Fruit fly (Drosophila melanogaster) whole organism, wandering third instar larva: ENCODE results near the gene CG13722.

Source experiments
- Dif ChIP-seq: fragments of 200-275, 200-300 bp; sonication (Bioruptor generic); optimal IDR thresholded peaks from 2 replicates; lab custom pipeline; 2018; ENCODE audit warnings: missing biosample characterization, missing genetic modification characterization; ENCODE audit not compliant: partially characterized antibody
- Hr83 ChIP-seq: fragments of 200-300 bp; sonication (Bioruptor generic); optimal IDR thresholded peaks from 2 replicates; lab custom pipeline; 2016; ENCODE audit warnings: missing biosample characterization, mild to moderate bottlenecking, missing genetic modification characterization, moderate library complexity; ENCODE audit not compliant: poor library complexity, severe bottlenecking
- Myc ChIP-seq: fragments of >200 bp; optimal IDR thresholded peaks from 2 replicates; lab custom pipeline; 2017
- OdsH ChIP-seq: fragments of 200-800 bp; sonication (Bioruptor generic); optimal IDR thresholded peaks from 2 replicates; lab custom pipeline; 2016; ENCODE audit warnings: missing biosample characterization, mild to moderate bottlenecking, missing genetic modification characterization
- br ChIP-seq: fragments of 200-800 bp; sonication (Bioruptor generic); optimal IDR thresholded peaks from 2 replicates; lab custom pipeline; 2016; ENCODE audit warnings: missing biosample characterization, missing genetic modification characterization
- dl ChIP-seq, 2 experiments: fragments of 175-275, 200-275 bp in 1 of 2; fragments of 200-275 bp in 1 of 2; sonication (Bioruptor generic); optimal IDR thresholded peaks; lab custom pipeline; 2018; ENCODE audit warnings: mild to moderate bottlenecking in 2 of 2, missing biosample characterization in 2 of 2, missing genetic modification characterization in 2 of 2, moderate library complexity in 2 of 2; ENCODE audit not compliant: partially characterized antibody in 2 of 2, insufficient read depth in 1 of 2
- dmrt93B ChIP-seq: fragments of 200-800 bp; sonication (Bioruptor generic); optimal IDR thresholded peaks from 2 replicates; lab custom pipeline; 2018; ENCODE audit warnings: missing biosample characterization, mild to moderate bottlenecking, missing genetic modification characterization
- ey ChIP-seq: fragments of 200-800 bp; sonication (Bioruptor generic); optimal IDR thresholded peaks from 2 replicates; lab custom pipeline; 2016; ENCODE audit warnings: missing biosample characterization, missing genetic modification characterization
- sv ChIP-seq: fragments of 200-800 bp; sonication (Bioruptor generic); optimal IDR thresholded peaks from 3 replicates; lab custom pipeline; 2016; ENCODE audit warnings: missing biosample characterization, missing genetic modification characterization
- usp ChIP-seq: fragments of >200 bp; optimal IDR thresholded peaks from 2 replicates; lab custom pipeline; 2017; ENCODE audit warnings: missing biosample characterization, missing genetic modification characterization

DNA sequence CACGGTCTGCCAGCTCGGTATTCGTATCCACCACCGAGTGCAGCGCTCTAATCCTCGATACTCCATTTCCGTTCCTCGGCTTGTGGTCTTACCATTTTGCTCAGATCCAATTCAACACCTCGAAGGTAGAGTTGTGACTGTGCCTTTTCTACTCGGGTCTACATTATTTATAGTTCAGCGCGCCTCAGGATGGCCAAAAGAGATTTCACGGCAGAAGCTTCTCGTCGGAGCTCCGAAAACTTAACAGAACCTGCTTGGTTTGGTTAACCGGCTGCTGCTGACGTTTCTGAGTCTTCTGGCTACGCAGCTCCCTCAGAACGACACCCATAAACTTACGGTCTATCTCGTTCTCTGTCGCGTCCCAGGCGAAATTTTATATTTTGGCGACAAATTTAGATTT, 24.2 kb downstream of the CG13722 start, which contains the start of gene CG32241:
- TF ChIP-seq Dif (GFP tag; lab: Kevin White, UChicago) (no peak), dmrt93B (GFP tag; lab: Kevin White, UChicago) (no peak), ey (no peak), dl (GFP tag; optimal IDR thresholded peaks at IDR 0.05; lab: Kevin White, UChicago; ENCODE audit: insufficient read depth in 1 of 2, partially characterized antibody in 2 of 2) (no peak), br (no peak), Hr83 (GFP tag; lab: Kevin White, UChicago) (no peak), OdsH (GFP tag; lab: Kevin White, UChicago) (no peak), usp (GFP tag; lab: Kevin White, UChicago) (no peak), Myc (lab: Kevin White, UChicago) (no peak), sv (no peak)
